Worm (Caenorhabditis elegans) whole organism, late embryonic: Measurements from ENCODE around the gene shn-1.

Source experiments
- gmeb-2 ChIP-seq: sonication (generic microtip); optimal IDR thresholded peaks from 2 replicates; lab custom pipeline; 2016; ENCODE audit warnings: missing genetic modification characterization, inconsistent platforms, missing compliant biosample characterization
- nhr-11 ChIP-seq: fragments of 150-350 bp; optimal IDR thresholded peaks from 2 replicates; lab custom pipeline; 2014; ENCODE audit warnings: missing biosample characterization, missing genetic modification characterization
- pqm-1 ChIP-seq: sonication (generic microtip); optimal IDR thresholded peaks from 2 replicates; lab custom pipeline; 2016; ENCODE audit warnings: missing genetic modification characterization, missing compliant biosample characterization
- tbx-7 ChIP-seq: sonication (generic microtip); optimal IDR thresholded peaks from 2 replicates; lab custom pipeline; 2016; ENCODE audit warnings: missing genotype, missing genetic modification characterization, missing compliant biosample characterization

DNA sequence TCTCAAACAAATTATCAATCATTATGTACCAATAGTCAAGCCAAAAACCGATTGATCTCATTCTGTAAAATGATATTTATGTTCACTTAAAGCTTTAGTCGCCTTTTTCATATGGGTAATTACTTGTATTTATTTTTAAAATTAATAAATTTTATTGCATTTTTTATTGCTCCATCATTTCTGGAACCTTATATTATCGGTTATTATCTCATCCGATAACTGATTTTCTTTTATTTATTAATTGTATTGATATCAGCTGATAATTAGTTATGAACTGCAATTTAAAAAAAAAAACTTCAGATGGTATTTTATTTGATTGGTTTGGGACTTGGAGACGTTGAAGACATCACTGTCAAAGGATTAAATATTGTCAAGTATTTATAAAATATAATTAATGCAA is 40.9 kb downstream of the shn-1 start, which contains the start of gene dph-5:
- TF ChIP-seq gmeb-2 (tag; lab: Kevin White, UChicago): no peak
- no peak for TF ChIP-seq pqm-1 (tag; lab: Kevin White, UChicago)
- no peak for TF ChIP-seq tbx-7 (tag; lab: Kevin White, UChicago)
- no peak for TF ChIP-seq nhr-11
